Worm (Caenorhabditis elegans) whole organism, mixed stage, embryonic: ENCODE results near the gene srx-41.
"Not testable (repeated sequence)": the region's sequence is repeated elsewhere in the genome, so short reads cannot be mapped to it uniquely, and the experiment has no call there.

Experiments used
- M03D4.4 ChIP-seq: sonication (generic microtip); optimal IDR thresholded peaks from 2 replicates; lab custom pipeline; 2017; ENCODE audit warnings: mild to moderate bottlenecking, missing genetic modification characterization, missing compliant biosample characterization
- bed-3 ChIP-seq: fragments of 200-800 bp; sonication (Bioruptor generic); optimal IDR thresholded peaks from 3 replicates; lab custom pipeline; 2018; ENCODE audit warnings: mild to moderate bottlenecking, missing genetic modification characterization, moderate library complexity, missing compliant biosample characterization
- blmp-1 ChIP-seq: fragments of 150-350 bp; optimal IDR thresholded peaks from 2 replicates; lab custom pipeline; 2014; ENCODE audit warnings: missing biosample characterization, missing genetic modification characterization
- ceh-43 ChIP-seq: fragments of 200-800 bp; sonication (Bioruptor generic); optimal IDR thresholded peaks from 2 replicates; lab custom pipeline; 2018; ENCODE audit warnings: mild to moderate bottlenecking, missing genetic modification characterization, moderate library complexity, missing compliant biosample characterization
- ceh-83 ChIP-seq: fragments of 200-800 bp; sonication (Bioruptor generic); optimal IDR thresholded peaks from 2 replicates; lab custom pipeline; 2018; ENCODE audit warnings: mild to moderate bottlenecking, missing genetic modification characterization, missing compliant biosample characterization
- ces-1 ChIP-seq: fragments of 150-350 bp; optimal IDR thresholded peaks from 2 replicates; lab custom pipeline; 2014; ENCODE audit warnings: missing biosample characterization, missing genetic modification reagents, missing genetic modification characterization
- cnd-1 ChIP-seq: fragments of 200-800 bp; sonication (Bioruptor generic); optimal IDR thresholded peaks from 2 replicates; lab custom pipeline; 2018; ENCODE audit warnings: mild to moderate bottlenecking, missing genetic modification characterization, missing compliant biosample characterization
- drap-1 ChIP-seq: fragments of 200-800 bp; sonication (Bioruptor generic); optimal IDR thresholded peaks from 3 replicates; lab custom pipeline; 2018; ENCODE audit warnings: mild to moderate bottlenecking, missing genetic modification characterization, missing compliant biosample characterization
- elt-1 ChIP-seq: sonication (generic microtip); optimal IDR thresholded peaks from 2 replicates; lab custom pipeline; 2017; ENCODE audit warnings: missing genetic modification characterization, mild to moderate bottlenecking, missing compliant biosample characterization, antibody characterized with exemption, moderate library complexity, borderline replicate concordance; ENCODE audit not compliant: insufficient read depth
- elt-3 ChIP-seq: fragments of 150-350 bp; optimal IDR thresholded peaks from 2 replicates; lab custom pipeline; 2014; ENCODE audit warnings: missing biosample characterization, missing genetic modification characterization
- flh-1 ChIP-seq: fragments of 200-800 bp; sonication (Bioruptor generic); optimal IDR thresholded peaks from 2 replicates; lab custom pipeline; 2018; ENCODE audit warnings: mild to moderate bottlenecking, missing genetic modification characterization, moderate library complexity, missing compliant biosample characterization
- ham-2 ChIP-seq: fragments of 200-800 bp; sonication (Bioruptor generic); optimal IDR thresholded peaks from 2 replicates; lab custom pipeline; 2018; ENCODE audit warnings: mild to moderate bottlenecking, missing genetic modification characterization, missing compliant biosample characterization
- hlh-1 ChIP-seq: fragments of 150-350 bp; optimal IDR thresholded peaks from 2 replicates; lab custom pipeline; 2014; ENCODE audit warnings: missing biosample characterization, missing genetic modification reagents, missing genetic modification characterization
- lin-13 ChIP-seq: fragments of 150-350 bp; optimal IDR thresholded peaks from 2 replicates; lab custom pipeline; 2014; ENCODE audit warnings: missing biosample characterization, missing genetic modification characterization
- lsy-2 ChIP-seq: fragments of 150-350 bp; optimal IDR thresholded peaks from 2 replicates; lab custom pipeline; 2014; ENCODE audit warnings: missing biosample characterization, missing genetic modification characterization
- nhr-12 ChIP-seq: fragments of 150-350 bp; optimal IDR thresholded peaks from 2 replicates; lab custom pipeline; 2014; ENCODE audit warnings: missing biosample characterization, missing genetic modification characterization
- nhr-2 ChIP-seq: fragments of 150-350 bp; optimal IDR thresholded peaks from 2 replicates; lab custom pipeline; 2014; ENCODE audit warnings: missing biosample characterization, missing genetic modification characterization
- nhr-237 ChIP-seq: fragments of 150-350 bp; optimal IDR thresholded peaks from 2 replicates; lab custom pipeline; 2014; ENCODE audit warnings: missing biosample characterization, missing genetic modification characterization
- nhr-76 ChIP-seq: sonication (generic microtip); optimal IDR thresholded peaks from 2 replicates; lab custom pipeline; 2017; ENCODE audit warnings: missing biosample characterization, missing genetic modification characterization
- pha-4 ChIP-seq: fragments of 150-350 bp; optimal IDR thresholded peaks from 2 replicates; lab custom pipeline; 2018; ENCODE audit warnings: missing biosample characterization, missing genetic modification reagents, missing genetic modification characterization
- sem-2 ChIP-seq: fragments of 200-800 bp; sonication (Bioruptor generic); optimal IDR thresholded peaks from 2 replicates; lab custom pipeline; 2018; ENCODE audit warnings: mild to moderate bottlenecking, missing genetic modification characterization, missing compliant biosample characterization
- snpc-4 ChIP-seq: fragments of 150-350 bp; optimal IDR thresholded peaks from 2 replicates; lab custom pipeline; 2014; ENCODE audit warnings: missing biosample characterization, missing genetic modification characterization
- sptf-1 ChIP-seq: sonication (generic microtip); optimal IDR thresholded peaks from 2 replicates; lab custom pipeline; 2017; ENCODE audit warnings: mild to moderate bottlenecking, missing genetic modification characterization, moderate library complexity, missing compliant biosample characterization
- tbx-8 ChIP-seq: fragments of 200-800 bp; sonication (Bioruptor generic); optimal IDR thresholded peaks from 2 replicates; lab custom pipeline; 2018; ENCODE audit warnings: mild to moderate bottlenecking, missing genetic modification characterization, moderate library complexity, missing compliant biosample characterization
- unc-120 ChIP-seq: sonication (generic microtip); optimal IDR thresholded peaks from 2 replicates; lab custom pipeline; 2017; ENCODE audit warnings: missing genetic modification characterization, missing compliant biosample characterization; ENCODE audit not compliant: poor library complexity, severe bottlenecking
- unc-39 ChIP-seq: fragments of 150-350 bp; optimal IDR thresholded peaks from 2 replicates; lab custom pipeline; 2014; ENCODE audit warnings: missing biosample characterization, missing genetic modification characterization
- zip-8 ChIP-seq: fragments of 150-350 bp; optimal IDR thresholded peaks from 2 replicates; lab custom pipeline; 2014; ENCODE audit warnings: missing biosample characterization, missing genetic modification characterization
- ztf-11 ChIP-seq: fragments of 150-350 bp; optimal IDR thresholded peaks from 2 replicates; lab custom pipeline; 2014; ENCODE audit warnings: missing biosample characterization, missing genetic modification characterization

srx-41 gene

DNA sequence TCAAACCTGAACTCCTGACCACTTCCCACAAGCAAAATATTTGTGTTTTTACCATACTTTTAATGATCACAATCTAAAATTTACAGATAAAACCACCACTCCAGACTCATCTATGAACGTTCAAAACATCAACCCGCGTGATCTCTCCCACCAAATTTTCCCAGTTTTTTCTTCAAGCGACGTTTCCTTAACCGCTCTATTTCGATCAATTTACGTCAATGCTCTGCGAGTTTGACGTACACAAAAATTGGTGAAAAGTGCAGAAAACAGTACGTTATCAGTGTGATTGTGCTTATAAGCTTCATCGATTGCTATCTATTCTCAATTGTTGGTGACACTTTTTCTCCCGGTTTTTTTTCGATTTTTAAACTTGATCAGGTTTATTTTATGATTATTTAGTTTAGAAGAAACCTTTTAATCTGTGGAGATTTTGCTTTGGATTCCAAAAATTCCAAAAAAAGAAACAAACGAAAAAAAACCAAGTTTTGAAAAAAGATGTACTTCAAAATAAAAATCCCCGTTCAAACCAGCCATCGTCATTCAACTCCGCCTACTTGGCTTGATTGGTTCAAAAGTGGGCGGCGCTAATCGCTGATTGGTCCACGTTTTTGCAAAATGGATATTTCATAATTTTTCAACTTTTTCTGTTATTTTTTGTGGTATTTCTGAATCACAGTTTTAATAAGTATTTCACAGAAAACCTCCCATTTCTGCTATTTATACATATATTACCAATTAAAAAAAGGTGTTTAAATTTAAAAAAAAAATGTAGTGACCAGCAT, 4.5 kb downstream of the srx-41 start:
- TF ChIP-seq flh-1 (no peak), M03D4.4 (tag; lab: Kevin White, UChicago) (no peak)

DNA sequence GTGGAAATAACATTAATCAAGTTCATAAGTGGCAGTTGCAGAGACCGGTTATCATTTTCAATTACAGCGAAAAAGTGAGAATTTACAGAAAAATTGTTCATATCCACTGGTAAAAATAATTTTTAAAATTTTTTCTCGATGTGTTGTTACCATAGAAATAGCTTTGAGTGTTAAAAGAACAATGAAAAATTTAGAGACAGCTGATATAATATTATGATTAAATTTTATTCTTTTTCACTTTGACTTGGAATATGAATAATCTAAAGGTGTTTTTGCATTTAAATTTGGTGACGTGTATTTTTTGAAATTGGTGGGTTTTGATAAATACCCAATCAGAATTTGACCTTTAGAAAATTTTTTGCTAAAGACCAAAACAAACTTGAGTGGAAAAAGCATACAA, 5.4 kb downstream of the srx-41 start, which contains the start of gene F59B1.6:
Gene F59B1.6, minus strand, starts transcription at position 101 of the 400 bp plus-strand sequence.
- TF ChIP-seq nhr-237 (no peak), snpc-4 (no peak), blmp-1 (tag; lab: Kevin White, UChicago) (no peak), bed-3 (GFP tag; lab: Kevin White, UChicago) (no peak), zip-8 (no peak), tbx-8 (GFP tag; lab: Kevin White, UChicago) (no peak), ztf-11 (tag; lab: Kevin White, UChicago) (no peak)

DNA sequence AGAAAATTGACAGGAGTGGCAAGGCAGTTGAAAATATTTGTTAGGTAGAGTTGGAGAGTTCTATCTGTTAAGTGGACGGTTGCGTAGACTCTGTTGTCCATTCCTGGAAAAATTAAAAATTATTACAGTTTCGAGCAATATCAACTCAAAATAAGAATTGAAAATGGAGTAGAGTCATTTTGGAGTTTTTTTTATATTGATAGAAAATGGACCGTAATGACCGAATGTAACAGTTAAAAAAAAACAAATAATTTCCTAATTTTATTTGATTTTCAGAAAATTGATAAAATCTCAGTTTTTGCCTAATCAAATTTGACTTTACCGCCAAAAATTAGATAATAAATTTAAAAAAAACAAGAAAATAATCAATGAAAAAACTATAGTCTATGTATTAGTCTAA, 10.0 kb downstream of the srx-41 start, which contains the start of gene F59B1.4:
Gene F59B1.4, minus strand, starts transcription at position 101 of the 400 bp plus-strand sequence.
- TF ChIP-seq ztf-11 (tag; lab: Kevin White, UChicago) (no peak), elt-3 (no peak), nhr-12 (tag; lab: Kevin White, UChicago) (no peak), hlh-1 (tag; lab: Kevin White, UChicago) (no peak), M03D4.4 (tag; lab: Kevin White, UChicago) (no peak), zip-8 (no peak), ceh-83 (no peak), bed-3 (GFP tag; lab: Kevin White, UChicago) (no peak), nhr-76 (tag; lab: Kevin White, UChicago) (no peak), unc-39 (tag; lab: Kevin White, UChicago) (no peak), pha-4 (tag; lab: Kevin White, UChicago) (no peak), cnd-1 (tag; lab: Kevin White, UChicago) (no peak)

DNA sequence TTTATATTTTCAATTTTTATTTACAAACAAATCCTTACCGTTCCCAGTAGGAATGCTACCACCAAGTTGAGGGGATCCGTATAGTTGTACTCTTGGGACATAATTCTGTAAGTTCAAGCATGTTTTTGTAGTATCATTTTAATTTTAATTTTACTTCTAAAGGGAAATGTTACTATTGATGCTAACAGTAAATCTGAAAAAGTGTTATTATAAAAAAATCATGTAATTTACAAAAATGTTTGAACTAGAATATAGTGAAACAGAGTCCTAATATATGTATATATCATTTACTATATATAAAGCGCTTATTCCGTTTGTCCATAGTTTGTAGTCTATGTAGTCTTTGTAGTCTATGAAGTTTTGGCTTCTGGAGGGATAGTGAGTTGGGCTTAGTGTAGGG, 16.4 kb downstream of the srx-41 start, which contains the start of gene srx-93:
Gene srx-93, minus strand, starts transcription at position 101 of the 400 bp plus-strand sequence.
- TF ChIP-seq drap-1; ham-2 (GFP tag; lab: Kevin White, UChicago); elt-1: not testable (repeated sequence)

DNA sequence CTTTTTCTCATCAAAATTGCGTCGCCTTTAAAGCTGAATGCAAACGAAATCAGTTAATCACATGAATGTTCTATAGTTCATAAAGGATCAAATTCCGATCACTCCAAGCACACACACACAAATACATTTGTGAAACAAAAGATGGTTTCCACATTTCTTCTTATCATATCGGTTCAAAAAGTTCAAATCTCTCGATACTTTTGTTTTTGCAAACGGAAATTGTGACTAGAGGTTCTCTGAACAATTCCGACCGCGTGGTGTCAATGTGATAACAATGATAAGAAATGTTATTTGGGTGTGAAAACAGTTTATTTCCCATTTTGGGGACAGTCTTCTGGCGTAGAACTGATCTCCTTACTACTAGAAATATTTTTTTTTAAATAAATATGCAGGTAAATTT, 20.1 kb downstream of the srx-41 start:
- TF ChIP-seq blmp-1 (tag; lab: Kevin White, UChicago) (no peak), lsy-2 (no peak), snpc-4 (no peak), flh-1 (no peak), lin-13 (no peak), unc-120 (tag; lab: Kevin White, UChicago) (no peak), nhr-76 (tag; lab: Kevin White, UChicago) (no peak), ham-2 (GFP tag; lab: Kevin White, UChicago) (no peak), elt-1 (no peak), drap-1 (no peak), ceh-83 (no peak), pha-4 (tag; lab: Kevin White, UChicago) (no peak)

DNA sequence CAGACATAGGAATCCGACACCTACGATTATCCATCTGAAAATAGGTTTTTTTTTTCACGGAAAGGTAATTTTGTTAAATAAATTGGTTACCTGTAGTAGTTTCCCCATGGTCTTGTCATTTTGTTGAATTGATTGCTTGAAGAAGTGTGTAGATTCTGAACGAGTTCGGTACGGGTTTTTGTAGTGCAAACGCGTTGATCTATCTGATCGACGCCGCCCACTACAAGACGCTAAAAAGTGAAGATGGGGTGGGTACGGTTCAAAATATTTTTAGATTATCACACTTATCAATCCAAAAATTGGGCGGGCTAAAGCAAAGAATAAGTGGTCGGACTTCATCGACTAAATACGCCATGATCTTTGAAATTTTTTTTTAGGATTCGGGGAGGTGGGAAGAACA, 22.6 kb downstream of the srx-41 start, which contains the start of gene T22F3.11:
Gene T22F3.11, minus strand, starts transcription at position 157 of the 400 bp plus-strand sequence.
- TF ChIP-seq ces-1 (GFP tag; lab: Kevin White, UChicago) (no peak), nhr-76 (tag; lab: Kevin White, UChicago) (no peak), tbx-8 (GFP tag; lab: Kevin White, UChicago) (no peak), blmp-1 (tag; lab: Kevin White, UChicago) (no peak), elt-3 (no peak), hlh-1 (tag; lab: Kevin White, UChicago) (no peak), ceh-43 (no peak), cnd-1 (tag; lab: Kevin White, UChicago) (no peak), lin-13 (no peak)

DNA sequence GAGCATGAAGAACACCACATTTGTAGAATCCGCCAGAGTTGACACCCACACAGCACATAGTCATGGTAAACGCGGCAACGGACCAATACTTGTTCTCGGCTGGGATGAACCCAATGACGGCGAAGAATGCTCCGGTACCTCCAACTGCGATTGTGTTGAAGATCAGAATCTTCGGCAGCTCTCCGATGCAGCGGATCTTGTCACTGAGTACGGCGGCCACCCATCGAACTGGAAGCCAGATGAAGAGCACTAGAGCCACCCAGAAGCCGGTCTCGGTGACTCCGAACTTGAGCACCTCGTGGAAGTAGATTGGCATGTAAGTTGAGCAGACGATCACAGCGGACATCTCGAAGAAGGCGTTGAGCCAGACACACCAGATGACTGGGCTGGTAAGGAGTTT, 23.9 kb downstream of the srx-41 start:
- TF ChIP-seq M03D4.4 (tag; lab: Kevin White, UChicago) (no peak), nhr-2 (no peak), elt-3 (no peak), sptf-1 (tag; lab: Kevin White, UChicago) (no peak), snpc-4 (no peak), nhr-237 (no peak), ces-1 (GFP tag; lab: Kevin White, UChicago) (no peak), pha-4 (tag; lab: Kevin White, UChicago) (no peak), ztf-11 (tag; lab: Kevin White, UChicago) (no peak), sem-2 (GFP tag; lab: Kevin White, UChicago) (no peak), lsy-2 (no peak), nhr-12 (tag; lab: Kevin White, UChicago) (no peak), unc-39 (tag; lab: Kevin White, UChicago) (no peak)
